Worm (Caenorhabditis elegans): ENCODE data around the gene K02A6.3.

ce11 chrX:8205919-8206318 is 25.8 kb downstream of the K02A6.3 start:
- TF ChIP-seq fkh-10 (GFP tag; optimal IDR thresholded peaks at IDR 0.05) (peak; percentile 68), unc-62 (GFP tag; optimal IDR thresholded peaks at IDR 0.05) (no peak)

All from whole organism, L1 larva.